Worm (Caenorhabditis elegans): ENCODE measurements around the gene Y77E11A.8.

- TF ChIP-seq nhr-43 (tag; optimal IDR thresholded peaks at IDR 0.05; ENCODE audit: poor library complexity, severe bottlenecking) (no peak), nhr-77 (tag; optimal IDR thresholded peaks at IDR 0.05) (no peak), nfya-1 (tag; optimal IDR thresholded peaks at IDR 0.05; ENCODE audit: insufficient read depth) (no peak), ceh-82 (tag; optimal IDR thresholded peaks at IDR 0.05) (no peak), ztf-11 (tag; optimal IDR thresholded peaks at IDR 0.05) (no peak), ama-1 (optimal IDR thresholded peaks at IDR 0.05) (no peak), elt-2 (tag; optimal IDR thresholded peaks at IDR 0.05) (no peak), elt-3 (tag; optimal IDR thresholded peaks at IDR 0.05) (no peak), fos-1 (tag; optimal IDR thresholded peaks at IDR 0.05) (no peak), unc-62 (GFP tag; optimal IDR thresholded peaks at IDR 0.05) (no peak), nhr-25 (tag; optimal IDR thresholded peaks at IDR 0.05) (no peak), R02D3.7 (tag; optimal IDR thresholded peaks at IDR 0.05) (no peak), skn-1 (tag; optimal IDR thresholded peaks at IDR 0.05) (no peak), ceh-9 (tag; optimal IDR thresholded peaks at IDR 0.05) (no peak)
Measured at ce11 chrIV:1390102-1390501, 34.8 kb downstream of the Y77E11A.8 start.

Measured in whole organism, L3 larva.